Worm (Caenorhabditis elegans) whole organism, L2 larva: ENCODE data around the gene tyr-6.

Experiments
- C34F6.9 ChIP-seq: fragments of 150-350 bp; optimal IDR thresholded peaks from 2 replicates; lab custom pipeline; 2014; ENCODE audit warnings: missing biosample characterization, missing genetic modification characterization
- F13H6.1 ChIP-seq: sonication (generic microtip); optimal IDR thresholded peaks from 2 replicates; lab custom pipeline; 2016; ENCODE audit warnings: missing genetic modification characterization, missing compliant biosample characterization
- Y55F3AM.14 ChIP-seq: fragments of 200-800 bp; sonication (Bioruptor generic); optimal IDR thresholded peaks from 2 replicates; lab custom pipeline; 2018; ENCODE audit warnings: mild to moderate bottlenecking, missing genetic modification characterization, missing compliant biosample characterization
- ama-1 ChIP-seq: fragments of 150-350 bp; optimal IDR thresholded peaks from 2 replicates; lab custom pipeline; 2018; ENCODE audit warnings: inconsistent platforms
- blmp-1 ChIP-seq: sonication (generic microtip); optimal IDR thresholded peaks from 2 replicates; lab custom pipeline; 2017; ENCODE audit warnings: missing genetic modification characterization, mild to moderate bottlenecking, missing compliant biosample characterization, antibody characterized with exemption, moderate library complexity; ENCODE audit not compliant: insufficient read depth
- crh-2 ChIP-seq: sonication (generic microtip); optimal IDR thresholded peaks from 2 replicates; lab custom pipeline; 2017; ENCODE audit warnings: missing biosample characterization, missing genetic modification characterization
- dmd-4 ChIP-seq: sonication (generic microtip); optimal IDR thresholded peaks from 2 replicates; lab custom pipeline; 2017; ENCODE audit warnings: missing biosample characterization, missing genetic modification characterization
- egl-27 ChIP-seq: sonication (generic microtip); optimal IDR thresholded peaks from 3 replicates; lab custom pipeline; 2017; ENCODE audit warnings: missing biosample characterization, missing genetic modification reagents, missing genetic modification characterization
- elt-1 ChIP-seq: fragments of 150-350 bp; optimal IDR thresholded peaks from 2 replicates; lab custom pipeline; 2014; ENCODE audit warnings: missing biosample characterization, missing genetic modification characterization
- elt-3 ChIP-seq: sonication (generic microtip); optimal IDR thresholded peaks from 2 replicates; lab custom pipeline; 2017; ENCODE audit warnings: missing biosample characterization, missing genetic modification characterization
- gmeb-1 ChIP-seq: fragments of 150-350 bp; optimal IDR thresholded peaks from 2 replicates; lab custom pipeline; 2014; ENCODE audit warnings: missing biosample characterization, missing genetic modification characterization
- lin-11 ChIP-seq: fragments of 150-350 bp; sonication (generic microtip); optimal IDR thresholded peaks from 2 replicates; lab custom pipeline; 2014; ENCODE audit warnings: missing biosample characterization, missing genetic modification characterization, inconsistent platforms, mixed read lengths
- lin-13 ChIP-seq: fragments of 150-350 bp; optimal IDR thresholded peaks from 2 replicates; lab custom pipeline; 2014; ENCODE audit warnings: missing biosample characterization, missing genetic modification reagents, missing genetic modification characterization
- lsy-2 ChIP-seq, 2 experiments: fragments of 150-350 bp in 1 of 2; sonication (generic microtip) in 1 of 2; optimal IDR thresholded peaks; 2 replicates each; lab custom pipeline; 2014 to 2017; ENCODE audit warnings: missing biosample characterization in 2 of 2, missing genetic modification characterization in 2 of 2
- mab-5 ChIP-seq: fragments of 150-350 bp; optimal IDR thresholded peaks from 2 replicates; lab custom pipeline; 2014; ENCODE audit warnings: missing biosample characterization, missing genetic modification characterization
- mbf-1 ChIP-seq: sonication (generic microtip); optimal IDR thresholded peaks from 2 replicates; lab custom pipeline; 2017; ENCODE audit warnings: missing biosample characterization, missing genetic modification characterization
- nhr-10 ChIP-seq: sonication (generic microtip); optimal IDR thresholded peaks from 2 replicates; lab custom pipeline; 2017; ENCODE audit warnings: missing biosample characterization, missing genetic modification characterization
- nhr-12 ChIP-seq: fragments of 150-350 bp; optimal IDR thresholded peaks from 2 replicates; lab custom pipeline; 2014; ENCODE audit warnings: missing biosample characterization, missing genetic modification characterization
- nhr-129 ChIP-seq: fragments of 150-350 bp; optimal IDR thresholded peaks from 2 replicates; lab custom pipeline; 2014; ENCODE audit warnings: missing biosample characterization, missing genetic modification characterization
- nhr-21 ChIP-seq: fragments of 150-350 bp; optimal IDR thresholded peaks from 2 replicates; lab custom pipeline; 2014; ENCODE audit warnings: missing biosample characterization, missing genetic modification characterization
- nhr-23 ChIP-seq: fragments of 150-350 bp; optimal IDR thresholded peaks from 2 replicates; lab custom pipeline; 2014; ENCODE audit warnings: missing biosample characterization, missing genetic modification reagents, missing genetic modification characterization
- nhr-237 ChIP-seq: fragments of 150-350 bp; optimal IDR thresholded peaks from 2 replicates; lab custom pipeline; 2014; ENCODE audit warnings: missing biosample characterization, missing genetic modification characterization
- nhr-6 ChIP-seq: fragments of 150-350 bp; optimal IDR thresholded peaks from 2 replicates; lab custom pipeline; 2014; ENCODE audit warnings: missing biosample characterization, missing genetic modification characterization
- peb-1 ChIP-seq: fragments of 150-350 bp; optimal IDR thresholded peaks from 2 replicates; lab custom pipeline; 2014; ENCODE audit warnings: missing biosample characterization, missing genetic modification characterization
- skn-1 ChIP-seq: sonication (generic microtip); optimal IDR thresholded peaks from 2 replicates; lab custom pipeline; 2017; ENCODE audit warnings: missing biosample characterization, missing genetic modification characterization
- sma-3 ChIP-seq: sonication (generic microtip); optimal IDR thresholded peaks from 2 replicates; lab custom pipeline; 2016; ENCODE audit warnings: missing genetic modification reagents, missing genetic modification characterization, missing compliant biosample characterization
- sma-9 ChIP-seq, 2 experiments: fragments of 150-350 bp in 1 of 2; sonication (generic microtip) in 1 of 2; optimal IDR thresholded peaks; 2 replicates each; lab custom pipeline; 2014 to 2016; ENCODE audit warnings: missing genetic modification characterization in 2 of 2, mild to moderate bottlenecking in 1 of 2, missing biosample characterization in 1 of 2, missing compliant biosample characterization in 1 of 2, missing genetic modification reagents in 1 of 2, moderate library complexity in 1 of 2
- snpc-4 ChIP-seq: fragments of 150-350 bp; optimal IDR thresholded peaks from 2 replicates; lab custom pipeline; 2014; ENCODE audit warnings: missing biosample characterization, missing genetic modification characterization
- unc-39 ChIP-seq: fragments of 150-350 bp; optimal IDR thresholded peaks from 2 replicates; lab custom pipeline; 2014; ENCODE audit warnings: missing biosample characterization, missing genetic modification characterization
- unc-55 ChIP-seq: fragments of 150-350 bp; sonication (generic microtip); optimal IDR thresholded peaks from 3 replicates; lab custom pipeline; 2014; ENCODE audit warnings: missing biosample characterization, missing genetic modification reagents, missing genetic modification characterization
- unc-62 ChIP-seq: fragments of 150-350 bp; optimal IDR thresholded peaks from 2 replicates; lab custom pipeline; 2014; ENCODE audit warnings: missing biosample characterization, missing genetic modification reagents, missing genetic modification characterization
- zag-1 ChIP-seq: fragments of 150-350 bp; optimal IDR thresholded peaks from 2 replicates; lab custom pipeline; 2014; ENCODE audit warnings: missing biosample characterization, missing genetic modification characterization
- ztf-4 ChIP-seq: fragments of 150-350 bp; optimal IDR thresholded peaks from 2 replicates; lab custom pipeline; 2014; ENCODE audit warnings: missing biosample characterization, missing genetic modification characterization

Gene tyr-6

DNA sequence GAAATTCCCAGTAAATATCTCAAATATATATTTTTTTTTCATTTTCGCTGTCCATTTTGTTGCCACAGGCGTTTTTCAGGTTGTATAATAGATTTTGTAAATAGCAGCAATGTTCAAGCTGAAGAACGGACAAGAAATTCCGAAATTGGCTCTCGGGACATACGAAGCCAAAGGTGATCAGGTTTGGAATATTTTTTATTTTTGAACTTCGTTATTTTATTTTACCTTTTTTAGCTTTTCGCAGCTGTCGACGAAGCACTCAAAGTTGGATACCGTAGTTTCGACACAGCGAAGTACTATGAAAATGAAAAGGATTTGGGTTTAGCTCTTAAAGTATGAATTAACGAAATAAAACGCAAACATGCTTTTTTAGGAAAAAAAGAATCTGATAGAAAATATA, 44.2 kb downstream of the tyr-6 start, which contains the start of gene C01G5.5:
Gene C01G5.5 (plus strand): TSS at position 80 of the 400 bp plus-strand sequence.
- TF ChIP-seq nhr-23 (tag; lab: Kevin White, UChicago) (no peak), nhr-12 (tag; lab: Kevin White, UChicago) (no peak), skn-1 (tag; lab: Kevin White, UChicago) (no peak), zag-1 (tag; lab: Kevin White, UChicago) (no peak), elt-1 (tag; lab: Kevin White, UChicago) (no peak), nhr-129 (no peak), nhr-21 (tag; lab: Kevin White, UChicago) (no peak), ama-1 (lab: Kevin White, UChicago) (no peak)
- TF ChIP-seq, all 48 proteins: peak for 0

DNA sequence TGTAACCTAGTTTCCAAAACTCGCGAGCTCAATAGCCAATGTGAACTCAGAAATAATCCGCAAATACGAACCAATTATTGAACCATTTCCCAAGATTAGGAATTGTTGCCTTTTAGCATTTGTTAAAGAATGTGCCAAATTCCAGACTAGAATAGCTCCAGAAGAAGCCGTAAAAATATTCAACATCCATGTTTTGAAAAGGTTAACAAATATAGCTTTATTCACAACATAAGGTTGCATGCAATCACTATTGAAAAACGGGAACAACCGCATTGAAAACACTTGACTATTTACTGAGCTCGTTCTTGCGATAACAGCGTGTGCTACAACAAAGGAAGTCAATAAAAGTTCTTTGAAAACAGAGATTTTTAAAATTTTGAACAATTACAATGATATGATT, 46.2 kb downstream of the tyr-6 start:
- no peak for TF ChIP-seq zag-1 (tag; lab: Kevin White, UChicago)
- no peak for TF ChIP-seq ztf-4 (tag; lab: Kevin White, UChicago)
- TF ChIP-seq nhr-12 (tag; lab: Kevin White, UChicago): no peak
- no peak for TF ChIP-seq sma-9 (GFP tag; optimal IDR thresholded peaks at IDR 0.05; lab: Kevin White, UChicago)
- no peak for TF ChIP-seq sma-9 (tag; optimal IDR thresholded peaks at IDR 0.05; lab: Kevin White, UChicago)
- no peak for TF ChIP-seq lin-13 (GFP tag; lab: Kevin White, UChicago)
- TF ChIP-seq mbf-1 (tag; lab: Kevin White, UChicago): no peak
- TF ChIP-seq mab-5 (tag; lab: Kevin White, UChicago): no peak
- no peak for TF ChIP-seq elt-1 (tag; lab: Kevin White, UChicago)
- no peak for TF ChIP-seq snpc-4 (tag; lab: Kevin White, UChicago)
- no peak for TF ChIP-seq nhr-23 (tag; lab: Kevin White, UChicago)
- TF ChIP-seq nhr-10 (tag; lab: Kevin White, UChicago): no peak
- TF ChIP-seq nhr-129: no peak
- TF ChIP-seq gmeb-1 (tag; lab: Kevin White, UChicago): no peak
- no peak for TF ChIP-seq crh-2 (tag; lab: Kevin White, UChicago)
- no peak for TF ChIP-seq nhr-6 (tag; lab: Kevin White, UChicago)
- TF ChIP-seq Y55F3AM.14 (GFP tag; lab: Kevin White, UChicago): no peak
- no peak for TF ChIP-seq lsy-2 (tag; optimal IDR thresholded peaks at IDR 0.05; lab: Kevin White, UChicago)
- TF ChIP-seq blmp-1 (tag; lab: Kevin White, UChicago): no peak

ce11 chrIV:6528202-6528601, 47.9 kb downstream of the tyr-6 start:
- no peak for TF ChIP-seq nhr-21 (tag; lab: Kevin White, UChicago)
- TF ChIP-seq mab-5 (tag; lab: Kevin White, UChicago): no peak
- no peak for TF ChIP-seq mbf-1 (tag; lab: Kevin White, UChicago)
- no peak for TF ChIP-seq elt-1 (tag; lab: Kevin White, UChicago)
- TF ChIP-seq elt-3 (tag; lab: Kevin White, UChicago): no peak
- no peak for TF ChIP-seq Y55F3AM.14 (GFP tag; lab: Kevin White, UChicago)
- TF ChIP-seq C34F6.9: no peak
- no peak for TF ChIP-seq blmp-1 (tag; lab: Kevin White, UChicago)
- no peak for TF ChIP-seq zag-1 (tag; lab: Kevin White, UChicago)
- TF ChIP-seq unc-62 (GFP tag; lab: Kevin White, UChicago): no peak
- no peak for TF ChIP-seq egl-27 (tag; lab: Kevin White, UChicago)
- TF ChIP-seq sma-3 (GFP tag; lab: Kevin White, UChicago): no peak
- no peak for TF ChIP-seq nhr-23 (tag; lab: Kevin White, UChicago)
- TF ChIP-seq skn-1 (tag; lab: Kevin White, UChicago): no peak
- no peak for TF ChIP-seq unc-55 (GFP tag; lab: Kevin White, UChicago)
- no peak for TF ChIP-seq lin-11 (tag; lab: Kevin White, UChicago)
- TF ChIP-seq crh-2 (tag; lab: Kevin White, UChicago): no peak
- no peak for TF ChIP-seq nhr-237 (tag; lab: Kevin White, UChicago)
- no peak for TF ChIP-seq dmd-4

ce11 chrIV:6529832-6530231, 49.5 kb downstream of the tyr-6 start:
- TF ChIP-seq Y55F3AM.14 (GFP tag; lab: Kevin White, UChicago): no peak
- TF ChIP-seq F13H6.1: no peak
- no peak for TF ChIP-seq lin-11 (tag; lab: Kevin White, UChicago)
- TF ChIP-seq peb-1 (tag; lab: Kevin White, UChicago): no peak
- TF ChIP-seq lin-13 (GFP tag; lab: Kevin White, UChicago): no peak
- no peak for TF ChIP-seq nhr-23 (tag; lab: Kevin White, UChicago)
- no peak for TF ChIP-seq unc-62 (GFP tag; lab: Kevin White, UChicago)
- TF ChIP-seq ztf-4 (tag; lab: Kevin White, UChicago): no peak
- no peak for TF ChIP-seq nhr-129
- TF ChIP-seq egl-27 (tag; lab: Kevin White, UChicago): no peak
- TF ChIP-seq nhr-6 (tag; lab: Kevin White, UChicago): no peak
- no peak for TF ChIP-seq unc-39 (tag; lab: Kevin White, UChicago)
- TF ChIP-seq zag-1 (tag; lab: Kevin White, UChicago): no peak
